Worm (Caenorhabditis elegans) whole organism, L3 larva: ENCODE results near the gene erfa-1.

Experiments
- ama-1 ChIP-seq: fragments of 150-350 bp; optimal IDR thresholded peaks from 2 replicates; lab custom pipeline; 2018
- ceh-9 ChIP-seq: sonication (generic microtip); optimal IDR thresholded peaks from 2 replicates; lab custom pipeline; 2018; ENCODE audit warnings: missing biosample characterization, missing genetic modification characterization
- egl-27 ChIP-seq: sonication (generic microtip); optimal IDR thresholded peaks from 4 replicates; lab custom pipeline; 2017; ENCODE audit warnings: missing biosample characterization, missing genetic modification reagents, missing genetic modification characterization
- jun-1 ChIP-seq: fragments of 150-350 bp; optimal IDR thresholded peaks from 2 replicates; lab custom pipeline; 2014; ENCODE audit warnings: missing biosample characterization, missing genetic modification reagents, missing genetic modification characterization
- lin-39 ChIP-seq: fragments of 150-350 bp; optimal IDR thresholded peaks from 2 replicates; lab custom pipeline; 2018; ENCODE audit warnings: missing biosample characterization, missing genetic modification reagents, missing genetic modification characterization
- mdl-1 ChIP-seq: fragments of 150-350 bp; optimal IDR thresholded peaks from 2 replicates; lab custom pipeline; 2014; ENCODE audit warnings: missing biosample characterization, missing genetic modification characterization
- pqm-1 ChIP-seq: fragments of 150-350 bp; optimal IDR thresholded peaks from 2 replicates; lab custom pipeline; 2017; ENCODE audit warnings: missing biosample characterization, missing genetic modification characterization, inconsistent platforms

- TF ChIP-seq egl-27 (tag; lab: Kevin White, UChicago) (no peak), ama-1 (lab: Kevin White, UChicago) (no peak), pqm-1 (tag; lab: Kevin White, UChicago) (no peak), jun-1 (tag; lab: Kevin White, UChicago) (no peak), mdl-1 (tag; lab: Kevin White, UChicago) (no peak), ceh-9 (no peak), lin-39 (tag; lab: Kevin White, UChicago) (no peak)
Observed at ce11 chrV:6467676-6468075, 33.7 kb downstream of the erfa-1 start.
